Worm (Caenorhabditis elegans): Measurements from ENCODE around the gene kin-21.
A peak's percentile ranks its signal among the peaks of the same experiment; 100 is the strongest.

The kin-21 gene

ce11 chrIV:9852250-9852649, 19.6 kb downstream of the kin-21 start, which contains the start of gene ssq-1:
ssq-1 (plus strand) TSS chrIV:9852550.
- TF ChIP-seq tra-4 (tag; optimal IDR thresholded peaks at IDR 0.05) (no peak), hmg-4 (GFP tag; optimal IDR thresholded peaks at IDR 0.05) (no peak), scrt-1 (GFP tag; IDR thresholded peaks at IDR 0.05) (no peak), sea-1 (GFP tag; conservative IDR thresholded peaks at IDR 0.05) (no peak), tbx-11 (GFP tag; IDR thresholded peaks at IDR 0.05) (no peak), ceh-36 (tag; optimal IDR thresholded peaks at IDR 0.05) (no peak), ama-1 (optimal IDR thresholded peaks at IDR 0.05) (no peak), hnd-1 (tag; optimal IDR thresholded peaks at IDR 0.05) (no peak), aly-1 (tag; optimal IDR thresholded peaks at IDR 0.05) (no peak), pes-1 (GFP tag; IDR thresholded peaks at IDR 0.05) (no peak), F13C5.2 (tag; optimal IDR thresholded peaks at IDR 0.05) (no peak), ceh-13 (GFP tag; optimal IDR thresholded peaks at IDR 0.05) (no peak), ets-7 (tag; optimal IDR thresholded peaks at IDR 0.05) (no peak), hmbx-1 (tag; optimal IDR thresholded peaks at IDR 0.05) (no peak), tbx-37 (GFP tag; conservative IDR thresholded peaks at IDR 0.05) (no peak), B0310.2 (tag; optimal IDR thresholded peaks at IDR 0.05) (no peak), flt-1 (GFP tag; IDR thresholded peaks at IDR 0.05) (no peak)

- TF ChIP-seq pes-1 (GFP tag; IDR thresholded peaks at IDR 0.05) = no peak
- peak; percentile 50 for TF ChIP-seq aly-1 (tag; optimal IDR thresholded peaks at IDR 0.05)
- no peak for TF ChIP-seq ets-7 (tag; optimal IDR thresholded peaks at IDR 0.05)
Measured at ce11 chrIV:9852818-9853466, 20.3 kb downstream of the kin-21 start.

ce11 chrIV:9854952-9855351, 22.3 kb downstream of the kin-21 start:
- TF ChIP-seq hmbx-1 (tag; optimal IDR thresholded peaks at IDR 0.05) (no peak), tbx-11 (GFP tag; IDR thresholded peaks at IDR 0.05) (no peak), B0310.2 (tag; optimal IDR thresholded peaks at IDR 0.05) (no peak), hmg-4 (GFP tag; optimal IDR thresholded peaks at IDR 0.05) (no peak), sea-1 (GFP tag; conservative IDR thresholded peaks at IDR 0.05) (no peak), F13C5.2 (tag; optimal IDR thresholded peaks at IDR 0.05) (no peak), ama-1 (optimal IDR thresholded peaks at IDR 0.05) (no peak), ceh-36 (tag; optimal IDR thresholded peaks at IDR 0.05) (no peak), scrt-1 (GFP tag; IDR thresholded peaks at IDR 0.05) (no peak), tbx-37 (GFP tag; conservative IDR thresholded peaks at IDR 0.05) (no peak), pes-1 (GFP tag; IDR thresholded peaks at IDR 0.05) (no peak)

- TF ChIP-seq ceh-36 (tag; optimal IDR thresholded peaks at IDR 0.05) (no peak), F13C5.2 (tag; optimal IDR thresholded peaks at IDR 0.05) (no peak), tbx-37 (GFP tag; conservative IDR thresholded peaks at IDR 0.05) (no peak), ets-7 (tag; optimal IDR thresholded peaks at IDR 0.05) (no peak), tra-4 (tag; optimal IDR thresholded peaks at IDR 0.05) (no peak), scrt-1 (GFP tag; IDR thresholded peaks at IDR 0.05) (no peak), ama-1 (optimal IDR thresholded peaks at IDR 0.05) (no peak), flt-1 (GFP tag; IDR thresholded peaks at IDR 0.05) (no peak)
Measured at ce11 chrIV:9855712-9856111, 23.0 kb downstream of the kin-21 start, which contains the start of gene K07F5.12. K07F5.12 (plus strand) TSS chrIV:9856012.

ce11 chrIV:9857952-9858488, 25.3 kb downstream of the kin-21 start, which contains the start of gene npp-1:
npp-1 (plus strand) TSS chrIV:9858488.
- TF ChIP-seq tra-4 (tag; optimal IDR thresholded peaks at IDR 0.05) (no peak), F13C5.2 (tag; optimal IDR thresholded peaks at IDR 0.05) (no peak), tbx-11 (GFP tag; IDR thresholded peaks at IDR 0.05) (no peak), hnd-1 (tag; optimal IDR thresholded peaks at IDR 0.05) (no peak), ceh-13 (GFP tag; optimal IDR thresholded peaks at IDR 0.05) (no peak), hmbx-1 (tag; optimal IDR thresholded peaks at IDR 0.05) (no peak), tbx-37 (GFP tag; conservative IDR thresholded peaks at IDR 0.05) (no peak), ets-7 (tag; optimal IDR thresholded peaks at IDR 0.05) (no peak), B0310.2 (tag; optimal IDR thresholded peaks at IDR 0.05) (no peak), ama-1 (optimal IDR thresholded peaks at IDR 0.05) (no peak), ceh-36 (tag; optimal IDR thresholded peaks at IDR 0.05) (no peak), flt-1 (GFP tag; IDR thresholded peaks at IDR 0.05) (no peak), aly-1 (tag; optimal IDR thresholded peaks at IDR 0.05) (no peak), pes-1 (GFP tag; IDR thresholded peaks at IDR 0.05) (no peak), scrt-1 (GFP tag; IDR thresholded peaks at IDR 0.05) (no peak), sea-1 (GFP tag; conservative IDR thresholded peaks at IDR 0.05) (no peak), hmg-4 (GFP tag; optimal IDR thresholded peaks at IDR 0.05) (no peak)

- TF ChIP-seq pes-1 (GFP tag; IDR thresholded peaks at IDR 0.05) (no peak), hmg-4 (GFP tag; optimal IDR thresholded peaks at IDR 0.05) (no peak), sea-1 (GFP tag; conservative IDR thresholded peaks at IDR 0.05) (no peak), flt-1 (GFP tag; IDR thresholded peaks at IDR 0.05) (no peak), ama-1 (optimal IDR thresholded peaks at IDR 0.05) (no peak), ets-7 (tag; optimal IDR thresholded peaks at IDR 0.05) (no peak), B0310.2 (tag; optimal IDR thresholded peaks at IDR 0.05) (no peak), ceh-13 (GFP tag; optimal IDR thresholded peaks at IDR 0.05) (no peak), tbx-37 (GFP tag; conservative IDR thresholded peaks at IDR 0.05) (no peak), tra-4 (tag; optimal IDR thresholded peaks at IDR 0.05) (no peak), F13C5.2 (tag; optimal IDR thresholded peaks at IDR 0.05) (no peak), ceh-36 (tag; optimal IDR thresholded peaks at IDR 0.05) (no peak), hmbx-1 (tag; optimal IDR thresholded peaks at IDR 0.05) (no peak), hnd-1 (tag; optimal IDR thresholded peaks at IDR 0.05) (no peak)
Measured at ce11 chrIV:9858970-9859369, 26.3 kb downstream of the kin-21 start.

ce11 chrIV:9861921-9862320, 29.2 kb downstream of the kin-21 start, which contains the start of gene K07F5.14:
K07F5.14 (plus strand) TSS chrIV:9862221.
- TF ChIP-seq tbx-37 (GFP tag; conservative IDR thresholded peaks at IDR 0.05) = no peak
- no peak for TF ChIP-seq hmbx-1 (tag; optimal IDR thresholded peaks at IDR 0.05)
- TF ChIP-seq pes-1 (GFP tag; IDR thresholded peaks at IDR 0.05) = no peak
- TF ChIP-seq hnd-1 (tag; optimal IDR thresholded peaks at IDR 0.05) = no peak
- no peak for TF ChIP-seq ets-7 (tag; optimal IDR thresholded peaks at IDR 0.05)
- no peak for TF ChIP-seq scrt-1 (GFP tag; IDR thresholded peaks at IDR 0.05)
- no peak for TF ChIP-seq B0310.2 (tag; optimal IDR thresholded peaks at IDR 0.05)
- no peak for TF ChIP-seq ceh-13 (GFP tag; optimal IDR thresholded peaks at IDR 0.05)
- no peak for TF ChIP-seq F13C5.2 (tag; optimal IDR thresholded peaks at IDR 0.05)
- no peak for TF ChIP-seq aly-1 (tag; optimal IDR thresholded peaks at IDR 0.05)
- TF ChIP-seq tra-4 (tag; optimal IDR thresholded peaks at IDR 0.05) = no peak
- no peak for TF ChIP-seq tbx-11 (GFP tag; IDR thresholded peaks at IDR 0.05)
- no peak for TF ChIP-seq hmg-4 (GFP tag; optimal IDR thresholded peaks at IDR 0.05)
